Worm (Caenorhabditis elegans) whole organism, young adult: ENCODE data around the gene Y48C3A.12.

Source experiments
- C17E4.6 ChIP-seq: fragments of 200-800 bp; sonication (Bioruptor generic); IDR thresholded peaks from 2 replicates; pipeline ENCODE4 v1.3.6; 2022; ENCODE audit warnings: missing genetic modification reagents, missing genetic modification characterization, missing compliant biosample characterization
- F39B2.1 ChIP-seq: fragments of 200-800 bp; sonication (Bioruptor generic); IDR thresholded peaks from 2 replicates; pipeline ENCODE4 v1.3.6; 2022; ENCODE audit warnings: missing genetic modification reagents, missing genetic modification characterization, missing compliant biosample characterization
- F52B5.7 ChIP-seq: sonication (generic microtip); optimal IDR thresholded peaks from 2 replicates; lab custom pipeline; 2016; ENCODE audit warnings: mild to moderate bottlenecking, missing genetic modification characterization, missing compliant biosample characterization
- F55B11.4 ChIP-seq: sonication (generic microtip); optimal IDR thresholded peaks from 2 replicates; lab custom pipeline; 2016; ENCODE audit warnings: missing compliant biosample characterization, missing genetic modification characterization, borderline replicate concordance; ENCODE audit not compliant: insufficient read depth
- Y53F4B.3 ChIP-seq: fragments of 200-800 bp; sonication (Bioruptor generic); IDR thresholded peaks from 2 replicates; pipeline ENCODE4 v1.3.6; 2022; ENCODE audit warnings: missing genetic modification reagents, missing genetic modification characterization, missing compliant biosample characterization
- Y56A3A.18 ChIP-seq: fragments of 200-800 bp; sonication (Bioruptor generic); IDR thresholded peaks from 2 replicates; pipeline ENCODE4 v1.3.6; 2022; ENCODE audit warnings: missing genetic modification reagents, missing genetic modification characterization, missing compliant biosample characterization
- Y95B8A.8 ChIP-seq: fragments of 200-800 bp; sonication (Bioruptor generic); IDR thresholded peaks from 2 replicates; pipeline ENCODE4 v1.3.6; 2022; ENCODE audit warnings: missing genetic modification reagents, missing genetic modification characterization, missing compliant biosample characterization
- ZK185.1 ChIP-seq: sonication (generic microtip); optimal IDR thresholded peaks from 2 replicates; lab custom pipeline; 2016; ENCODE audit warnings: mild to moderate bottlenecking, missing genetic modification characterization, missing compliant biosample characterization; ENCODE audit not compliant: poor library complexity, severe bottlenecking
- akir-1 ChIP-seq: fragments of 200-800 bp; sonication (Bioruptor generic); optimal IDR thresholded peaks from 2 replicates; lab custom pipeline; 2018; ENCODE audit warnings: mild to moderate bottlenecking, missing genetic modification characterization, moderate library complexity, missing compliant biosample characterization
- bed-1 ChIP-seq: fragments of 200-800 bp; sonication (Bioruptor generic); IDR thresholded peaks from 2 replicates; pipeline ENCODE4 v1.3.6; 2022; ENCODE audit warnings: missing genetic modification reagents, missing genetic modification characterization, missing compliant biosample characterization
- ceh-58 ChIP-seq: fragments of 200-800 bp; sonication (Bioruptor generic); IDR thresholded peaks from 2 replicates; pipeline ENCODE4 v1.3.6; 2022; ENCODE audit warnings: missing genetic modification characterization, missing compliant biosample characterization
- dpl-1 ChIP-seq: fragments of 150-350 bp; optimal IDR thresholded peaks from 2 replicates; lab custom pipeline; 2014; ENCODE audit warnings: missing biosample characterization, missing genetic modification reagents, missing genetic modification characterization
- egl-18 ChIP-seq: fragments of 200-800 bp; sonication (Bioruptor generic); IDR thresholded peaks from 2 replicates; pipeline ENCODE4 v1.3.6; 2022; ENCODE audit warnings: missing genetic modification reagents, missing genetic modification characterization, missing compliant biosample characterization
- egrh-3 ChIP-seq: fragments of 200-800 bp; sonication (Bioruptor generic); IDR thresholded peaks from 2 replicates; pipeline ENCODE4 v1.3.6; 2022; ENCODE audit warnings: missing genetic modification reagents, missing genetic modification characterization, missing compliant biosample characterization
- ekl-4 ChIP-seq: fragments of 200-800 bp; sonication (Bioruptor generic); IDR thresholded peaks from 2 replicates; pipeline ENCODE4 v1.3.6; 2022; ENCODE audit warnings: missing genetic modification reagents, missing genetic modification characterization, missing compliant biosample characterization
- ets-4 ChIP-seq: fragments of 200-800 bp; sonication (Bioruptor generic); optimal IDR thresholded peaks from 2 replicates; lab custom pipeline; 2018; ENCODE audit warnings: mild to moderate bottlenecking, missing genetic modification characterization, missing compliant biosample characterization
- gei-17 ChIP-seq: fragments of 200-800 bp; sonication (Bioruptor generic); optimal IDR thresholded peaks from 2 replicates; lab custom pipeline; 2018; ENCODE audit warnings: mild to moderate bottlenecking, missing genetic modification characterization, missing compliant biosample characterization
- him-1 ChIP-seq: sonication (generic microtip); optimal IDR thresholded peaks from 2 replicates; lab custom pipeline; 2016; ENCODE audit warnings: missing genotype, missing genetic modification reagents, missing genetic modification characterization, missing compliant biosample characterization
- hmg-1.2 ChIP-seq: fragments of 200-800 bp; sonication (Bioruptor generic); IDR thresholded peaks from 2 replicates; pipeline ENCODE4 v1.3.6; 2022; ENCODE audit warnings: missing genetic modification reagents, missing genetic modification characterization, missing compliant biosample characterization
- hsf-1 ChIP-seq: fragments of 200-800 bp; sonication (Bioruptor generic); IDR thresholded peaks from 2 replicates; pipeline ENCODE4 v1.3.6; 2022; ENCODE audit warnings: missing genetic modification reagents, missing genetic modification characterization, missing compliant biosample characterization
- lir-1 ChIP-seq: fragments of 200-800 bp; sonication (Bioruptor generic); conservative IDR thresholded peaks from 2 replicates; pipeline ENCODE4 v1.3.6; 2022; ENCODE audit warnings: missing genetic modification reagents, missing genetic modification characterization, missing compliant biosample characterization
- mcd-1 ChIP-seq: fragments of 200-800 bp; sonication (Bioruptor generic); IDR thresholded peaks from 2 replicates; pipeline ENCODE4 v1.3.6; 2022; ENCODE audit warnings: missing genetic modification reagents, missing genetic modification characterization, missing compliant biosample characterization
- nhr-179 ChIP-seq: sonication (generic microtip); optimal IDR thresholded peaks from 2 replicates; lab custom pipeline; 2016; ENCODE audit warnings: mild to moderate bottlenecking, missing genetic modification characterization, missing compliant biosample characterization
- nhr-27 ChIP-seq: fragments of 200-800 bp; sonication (Bioruptor generic); optimal IDR thresholded peaks from 2 replicates; lab custom pipeline; 2018; ENCODE audit warnings: mild to moderate bottlenecking, missing genetic modification characterization, moderate library complexity, missing compliant biosample characterization
- nhr-80 ChIP-seq: sonication (generic microtip); optimal IDR thresholded peaks from 2 replicates; lab custom pipeline; 2016; ENCODE audit warnings: missing genetic modification characterization, missing compliant biosample characterization
- nhr-90 ChIP-seq: sonication (generic microtip); optimal IDR thresholded peaks from 2 replicates; lab custom pipeline; 2016; ENCODE audit warnings: missing genotype, mild to moderate bottlenecking, missing genetic modification characterization, missing compliant biosample characterization
- pbrm-1 ChIP-seq: fragments of 200-800 bp; sonication (Bioruptor generic); IDR thresholded peaks from 2 replicates; pipeline ENCODE4 v1.3.6; 2022; ENCODE audit warnings: missing genetic modification reagents, missing genetic modification characterization, missing compliant biosample characterization
- sdz-38 ChIP-seq: sonication (generic microtip); optimal IDR thresholded peaks from 2 replicates; lab custom pipeline; 2016; ENCODE audit warnings: missing genotype, missing genetic modification characterization, missing compliant biosample characterization
- snpc-3.4 ChIP-seq: sonication (generic microtip); optimal IDR thresholded peaks from 2 replicates; lab custom pipeline; 2017; ENCODE audit warnings: missing genetic modification characterization, mild to moderate bottlenecking, missing compliant biosample characterization, antibody characterized with exemption, moderate library complexity, missing genotype, missing genetic modification reagents
- snpc-4 ChIP-seq, 5 experiments: fragments of 150-350 bp in 1 of 5; sonication (generic microtip) in 4 of 5; optimal IDR thresholded peaks; 2 replicates each; lab custom pipeline; 2014 to 2018; ENCODE audit warnings: missing genetic modification characterization in 5 of 5, missing biosample characterization in 3 of 5, antibody characterized with exemption in 2 of 5, mild to moderate bottlenecking in 2 of 5, missing compliant biosample characterization in 2 of 5, missing genotype in 2 of 5, moderate library complexity in 2 of 5, missing genetic modification reagents in 1 of 5
- sptf-2 ChIP-seq: fragments of 200-800 bp; sonication (Bioruptor generic); optimal IDR thresholded peaks from 2 replicates; lab custom pipeline; 2018; ENCODE audit warnings: mild to moderate bottlenecking, missing genetic modification characterization, missing compliant biosample characterization
- tlf-1 ChIP-seq: fragments of 200-800 bp; sonication (Bioruptor generic); optimal IDR thresholded peaks from 2 replicates; lab custom pipeline; 2018; ENCODE audit warnings: mild to moderate bottlenecking, missing genetic modification characterization, missing compliant biosample characterization
- zfh-2 ChIP-seq: fragments of 200-800 bp; sonication (Bioruptor generic); conservative IDR thresholded peaks from 2 replicates; pipeline ENCODE4 v1.3.6; 2022; ENCODE audit warnings: missing genetic modification reagents, missing genetic modification characterization, missing compliant biosample characterization
- ztf-22 ChIP-seq: fragments of 200-800 bp; sonication (Bioruptor generic); optimal IDR thresholded peaks from 2 replicates; lab custom pipeline; 2018; ENCODE audit warnings: mild to moderate bottlenecking, missing genetic modification characterization, moderate library complexity, missing compliant biosample characterization
- ztf-26 ChIP-seq: sonication (generic microtip); optimal IDR thresholded peaks from 2 replicates; lab custom pipeline; 2017; ENCODE audit warnings: missing genetic modification characterization, missing compliant biosample characterization
- ztf-28 ChIP-seq: fragments of 200-800 bp; sonication (Bioruptor generic); IDR thresholded peaks from 2 replicates; pipeline ENCODE4 v1.3.6; 2022; ENCODE audit warnings: missing genetic modification reagents, missing genetic modification characterization, missing compliant biosample characterization

Gene Y48C3A.12

DNA sequence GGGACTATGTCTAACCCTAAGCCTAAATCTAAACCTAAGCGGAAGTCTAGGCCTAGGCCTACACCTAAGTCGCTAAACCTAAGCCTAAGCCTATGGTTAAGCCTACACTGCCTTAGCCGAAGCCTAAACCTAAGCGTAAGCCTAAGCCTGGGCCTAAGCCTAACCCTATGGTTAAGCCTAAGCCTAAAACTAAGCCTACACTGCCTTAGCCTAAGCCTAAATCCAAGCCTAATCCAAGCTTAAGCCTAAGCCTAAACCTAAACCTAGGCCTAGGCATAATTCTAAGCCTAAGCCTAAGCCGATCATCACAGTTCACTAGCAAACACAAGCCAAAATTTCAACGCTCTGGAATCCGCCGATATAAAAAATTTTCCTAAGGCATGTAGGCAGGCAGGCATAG lies 34.9 kb upstream of the Y48C3A.12 start:
- TF ChIP-seq C17E4.6 (GFP tag; lab: Robert Waterston, UW): no peak
- peak; percentile 25; the same call in 1 of the 2 replicates for TF ChIP-seq ekl-4 (GFP tag; lab: Robert Waterston, UW)

DNA sequence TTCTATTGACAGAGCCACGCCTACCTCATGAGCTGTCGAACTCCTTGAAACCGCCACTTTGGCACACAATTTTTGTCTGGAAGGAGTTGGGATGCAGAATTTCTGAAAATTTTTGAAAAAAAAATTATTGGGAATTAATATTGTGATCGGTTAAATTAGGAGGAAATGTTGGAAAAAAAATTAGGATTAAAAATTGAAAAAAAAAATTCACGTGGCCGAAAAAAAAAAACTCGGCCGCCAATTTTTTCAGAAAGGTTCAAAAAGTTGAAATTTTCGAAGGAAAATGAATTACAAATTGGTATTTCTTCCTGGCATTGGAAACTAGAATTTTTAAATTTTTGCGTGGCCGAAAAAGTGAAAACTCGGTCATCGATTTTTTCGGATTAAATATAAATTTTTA lies 20.1 kb upstream of the Y48C3A.12 start, which contains the start of gene dmsr-3:
Gene dmsr-3, minus strand, starts transcription at position 101 of the 400 bp plus-strand sequence.
- TF ChIP-seq F55B11.4 (tag; lab: Kevin White, UChicago): no peak
- TF ChIP-seq tlf-1 (GFP tag; lab: Kevin White, UChicago): no peak
- no peak for TF ChIP-seq sdz-38 (tag; lab: Kevin White, UChicago)
- no peak for TF ChIP-seq akir-1 (GFP tag; lab: Kevin White, UChicago)
- TF ChIP-seq mcd-1 (GFP tag; lab: Robert Waterston, UW): no peak
- no peak for TF ChIP-seq nhr-27 (tag; lab: Kevin White, UChicago)
- TF ChIP-seq ztf-22: no peak
- TF ChIP-seq dpl-1 (GFP tag; lab: Kevin White, UChicago): no peak
- no peak for TF ChIP-seq F52B5.7
- no peak for TF ChIP-seq pbrm-1 (GFP tag; lab: Robert Waterston, UW)
- TF ChIP-seq F39B2.1: no peak
- no peak for TF ChIP-seq Y56A3A.18 (GFP tag; lab: Robert Waterston, UW)
- TF ChIP-seq zfh-2: no peak
- TF ChIP-seq C17E4.6 (GFP tag; lab: Robert Waterston, UW): no peak
- TF ChIP-seq hsf-1 (GFP tag; lab: Robert Waterston, UW): no peak
- no peak for TF ChIP-seq him-1 (tag; lab: Kevin White, UChicago)
- TF ChIP-seq ZK185.1 (tag; lab: Kevin White, UChicago): no peak
- TF ChIP-seq sptf-2 (GFP tag; lab: Kevin White, UChicago): no peak
- TF ChIP-seq egl-18 (GFP tag; lab: Robert Waterston, UW): no peak
- no peak for TF ChIP-seq lir-1 (GFP tag; lab: Robert Waterston, UW)

DNA sequence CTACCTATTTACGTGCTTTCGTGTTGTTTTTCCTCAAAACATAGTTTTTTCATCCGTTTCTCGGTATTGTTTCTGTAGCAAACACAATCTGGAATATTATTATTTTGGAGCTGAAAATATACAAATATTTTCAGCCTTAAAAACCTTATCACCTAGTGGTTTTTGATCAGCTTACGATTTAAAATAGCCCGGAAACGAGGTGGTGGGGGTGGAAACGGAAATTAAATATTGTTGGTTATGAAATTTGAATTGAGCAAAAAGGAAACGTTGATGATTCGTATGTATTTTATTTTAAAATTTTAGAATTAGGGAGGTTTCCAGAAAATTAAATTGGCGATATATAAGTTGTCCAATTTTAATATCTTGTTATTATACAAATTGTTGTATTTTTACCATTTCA lies 8.4 kb upstream of the Y48C3A.12 start:
- TF ChIP-seq nhr-179 (no peak), Y56A3A.18 (GFP tag; lab: Robert Waterston, UW) (no peak), bed-1 (GFP tag; lab: Robert Waterston, UW) (no peak), Y53F4B.3 (GFP tag; lab: Robert Waterston, UW) (no peak), egrh-3 (GFP tag; lab: Robert Waterston, UW) (no peak), snpc-4 (GFP tag; optimal IDR thresholded peaks at IDR 0.05; lab: Kevin White, UChicago) (no peak), snpc-4 (tag; optimal IDR thresholded peaks at IDR 0.05; lab: Kevin White, UChicago) (no peak), hmg-1.2 (no peak), nhr-80 (no peak), him-1 (tag; lab: Kevin White, UChicago) (no peak), gei-17 (GFP tag; lab: Kevin White, UChicago) (no peak), Y95B8A.8 (no peak), tlf-1 (GFP tag; lab: Kevin White, UChicago) (no peak), mcd-1 (GFP tag; lab: Robert Waterston, UW) (no peak), ztf-26 (tag; lab: Kevin White, UChicago) (no peak), snpc-3.4 (tag; lab: Kevin White, UChicago) (no peak), ets-4 (GFP tag; lab: Kevin White, UChicago) (no peak), nhr-90 (tag; lab: Kevin White, UChicago) (no peak), ztf-28 (GFP tag; lab: Robert Waterston, UW) (no peak), ceh-58 (GFP tag; lab: Robert Waterston, UW) (no peak)
- TF ChIP-seq, all 124 proteins: peak for 0
